Fruit fly (Drosophila melanogaster): Measurements from ENCODE around the gene vrs.

Gene vrs

dm6 chr3R:12402935-12403334 is 44.5 kb upstream of the vrs start (continued):
- TF ChIP-seq CG17186 (GFP tag; optimal IDR thresholded peaks at IDR 0.05) (peak; percentile 97), CG13123 (GFP tag; optimal IDR thresholded peaks at IDR 0.05) (peak; percentile 84), dati (GFP tag; IDR thresholded peaks at IDR 0.05) (peak; percentile 90), ato (GFP tag; IDR thresholded peaks at IDR 0.05; ENCODE audit: partially characterized antibody) (no peak), gce (GFP tag; IDR thresholded peaks at IDR 0.05) (peak; percentile 97), fd64A (GFP tag; optimal IDR thresholded peaks at IDR 0.05) (peak; percentile 95), mld (GFP tag; IDR thresholded peaks at IDR 0.05; ENCODE audit: partially characterized antibody) (no peak), Sox100B (GFP tag; optimal IDR thresholded peaks at IDR 0.05) (peak; percentile 98), NFAT (GFP tag; IDR thresholded peaks at IDR 0.05) (peak; percentile 92), CG8478 (optimal IDR thresholded peaks at IDR 0.05) (no peak), Fer2 (tag; optimal IDR thresholded peaks at IDR 0.05) (peak; percentile 97), en (GFP tag; optimal IDR thresholded peaks at IDR 0.05) (peak; percentile 94), Awh (GFP tag; IDR thresholded peaks at IDR 0.05) (peak; percentile 98), CG17829 (tag; optimal IDR thresholded peaks at IDR 0.05) (peak; percentile 99), CG13296 (GFP tag; optimal IDR thresholded peaks at IDR 0.05) (peak; percentile 99), CG34376 (GFP tag; optimal IDR thresholded peaks at IDR 0.05) (peak; percentile 100), kay (GFP tag; optimal IDR thresholded peaks at IDR 0.05) (peak; percentile 89), Dad (GFP tag; optimal IDR thresholded peaks at IDR 0.05) (peak; percentile 94), Bteb2 (GFP tag; optimal IDR thresholded peaks at IDR 0.05) (peak; percentile 96), CG31365 (tag; optimal IDR thresholded peaks at IDR 0.05) (peak; percentile 90), row (GFP tag; IDR thresholded peaks at IDR 0.05) (peak; percentile 98), CG15073 (GFP tag; optimal IDR thresholded peaks at IDR 0.05) (peak; percentile 76), CG11247 (GFP tag; IDR thresholded peaks at IDR 0.05) (peak; percentile 90), Fer3 (tag; optimal IDR thresholded peaks at IDR 0.05) (peak; percentile 99), CG8290 (GFP tag; optimal IDR thresholded peaks at IDR 0.05) (peak; percentile 96), CG8290 (tag; optimal IDR thresholded peaks at IDR 0.05) (peak; percentile 95 to 97), phol (tag; optimal IDR thresholded peaks at IDR 0.05) (peak; percentile 99), CG10431 (GFP tag; optimal IDR thresholded peaks at IDR 0.05) (peak; percentile 93), tap (tag; optimal IDR thresholded peaks at IDR 0.05) (peak; percentile 99), psq (GFP tag; optimal IDR thresholded peaks at IDR 0.05) (peak; percentile 87), ken (GFP tag; IDR thresholded peaks at IDR 0.05) (peak; percentile 96), Hmr (GFP tag; optimal IDR thresholded peaks at IDR 0.05) (peak; percentile 97), fd3F (GFP tag; optimal IDR thresholded peaks at IDR 0.05) (peak; percentile 95), ac (GFP tag; optimal IDR thresholded peaks at IDR 0.05) (peak; percentile 95), CG11398 (GFP tag; optimal IDR thresholded peaks at IDR 0.05) (peak; percentile 88), CG7987 (GFP tag; optimal IDR thresholded peaks at IDR 0.05) (peak; percentile 96), al (GFP tag; IDR thresholded peaks at IDR 0.05) (peak; percentile 87), Blimp-1 (GFP tag; optimal IDR thresholded peaks at IDR 0.05) (peak; percentile 97), ems (GFP tag; optimal IDR thresholded peaks at IDR 0.05) (peak; percentile 97), CG7357 (GFP tag; IDR thresholded peaks at IDR 0.05) (peak; percentile 69), corto (GFP tag; optimal IDR thresholded peaks at IDR 0.05) (peak; percentile 82), zfh1 (GFP tag; IDR thresholded peaks at IDR 0.05) (peak; percentile 99), CG4328 (GFP tag; optimal IDR thresholded peaks at IDR 0.05) (peak; percentile 97), crol (GFP tag; IDR thresholded peaks at IDR 0.05) (peak; percentile 47; the same call in 1 of the 2 replicates), pan (optimal IDR thresholded peaks at IDR 0.05) (no peak), pan (GFP tag; optimal IDR thresholded peaks at IDR 0.05 in 1 of 2, IDR thresholded peaks at IDR 0.05 in 1 of 2) (peak in 1 of 2 experiments; percentile 97), exex (tag; optimal IDR thresholded peaks at IDR 0.05) (peak; percentile 92), Sin3A (optimal IDR thresholded peaks at IDR 0.05) (no peak), Dip3 (GFP tag; optimal IDR thresholded peaks at IDR 0.05) (peak; percentile 91), sob (GFP tag; IDR thresholded peaks at IDR 0.05) (peak; percentile 97), Sry-β (GFP tag; optimal IDR thresholded peaks at IDR 0.05) (peak; percentile 74), CG7963 (GFP tag; IDR thresholded peaks at IDR 0.05; ENCODE audit: partially characterized antibody) (no peak)
